Fruit fly (Drosophila melanogaster): Measurements from ENCODE around the gene CG15577.

DNA sequence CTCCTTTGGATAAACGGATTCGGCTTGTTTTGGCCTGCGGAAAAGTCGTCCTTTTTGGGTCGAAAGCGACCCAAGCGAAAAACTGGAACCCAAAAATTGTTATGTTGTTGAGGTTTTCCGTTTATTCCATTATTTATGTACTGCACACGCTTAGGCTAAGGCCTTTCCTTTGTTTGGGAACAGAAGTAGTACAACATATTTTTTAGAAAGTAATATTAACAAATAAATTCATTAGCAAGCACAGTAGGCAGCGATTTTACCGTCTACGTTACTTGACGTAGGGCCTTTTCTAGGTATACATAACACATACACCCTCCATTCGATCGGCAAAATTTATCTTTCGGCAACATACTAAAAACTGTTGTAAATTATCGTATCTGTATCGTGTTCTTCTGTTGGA lies 8.4 kb downstream of the CG15577 start, which contains the start of gene CG15572:
- TF ChIP-seq CG31627 (GFP tag; optimal IDR thresholded peaks at IDR 0.05) (no peak), CG8119 (GFP tag; IDR thresholded peaks at IDR 0.05) (no peak), CG3919 (GFP tag; optimal IDR thresholded peaks at IDR 0.05) (no peak), Blimp-1 (GFP tag; optimal IDR thresholded peaks at IDR 0.05) (no peak), Met (GFP tag; optimal IDR thresholded peaks at IDR 0.05) (no peak), Sox15 (GFP tag; optimal IDR thresholded peaks at IDR 0.05) (no peak), Sox14 (GFP tag; optimal IDR thresholded peaks at IDR 0.05) (no peak), Lpt (GFP tag; optimal IDR thresholded peaks at IDR 0.05) (no peak)

Measured in whole organism, prepupa.